Worm (Caenorhabditis elegans) whole organism, young adult: ENCODE measurements around the gene npa-1.
A peak's percentile ranks its signal among the peaks of the same experiment; 100 is the strongest.

Experiments used
- B0035.1 ChIP-seq: sonication (generic microtip); optimal IDR thresholded peaks from 2 replicates; lab custom pipeline; 2016; ENCODE audit warnings: missing genetic modification characterization, mild to moderate bottlenecking, missing compliant biosample characterization, missing genotype, missing genetic modification reagents
- D2030.7 ChIP-seq: fragments of 200-800 bp; sonication (Bioruptor generic); IDR thresholded peaks from 2 replicates; pipeline ENCODE4 v1.3.6; 2022; ENCODE audit warnings: missing genetic modification reagents, missing genetic modification characterization, missing compliant biosample characterization
- F22D6.2 ChIP-seq: sonication (generic microtip); optimal IDR thresholded peaks from 2 replicates; lab custom pipeline; 2016; ENCODE audit warnings: mild to moderate bottlenecking, missing genetic modification characterization, missing compliant biosample characterization
- F23B12.7 ChIP-seq: sonication (generic microtip); optimal IDR thresholded peaks from 2 replicates; lab custom pipeline; 2017; ENCODE audit warnings: missing genetic modification characterization, mild to moderate bottlenecking, missing compliant biosample characterization, antibody characterized with exemption, moderate library complexity; ENCODE audit not compliant: insufficient read depth
- F49E8.2 ChIP-seq: sonication (generic microtip); optimal IDR thresholded peaks from 3 replicates; lab custom pipeline; 2017; ENCODE audit warnings: missing genetic modification characterization, mild to moderate bottlenecking, missing compliant biosample characterization, antibody characterized with exemption, moderate library complexity; ENCODE audit not compliant: insufficient read depth
- F52B5.7 ChIP-seq: sonication (generic microtip); optimal IDR thresholded peaks from 2 replicates; lab custom pipeline; 2016; ENCODE audit warnings: mild to moderate bottlenecking, missing genetic modification characterization, missing compliant biosample characterization
- F57A8.1 ChIP-seq: fragments of 200-800 bp; sonication (Bioruptor generic); optimal IDR thresholded peaks from 2 replicates; lab custom pipeline; 2018; ENCODE audit warnings: mild to moderate bottlenecking, missing genetic modification characterization, moderate library complexity, missing compliant biosample characterization
- K12H6.12 ChIP-seq: fragments of 200-800 bp; sonication (Bioruptor generic); optimal IDR thresholded peaks from 2 replicates; lab custom pipeline; 2018; ENCODE audit warnings: mild to moderate bottlenecking, missing genetic modification characterization, missing compliant biosample characterization
- T26A5.8 ChIP-seq: sonication (generic microtip); optimal IDR thresholded peaks from 2 replicates; lab custom pipeline; 2016; ENCODE audit warnings: missing genetic modification characterization, missing compliant biosample characterization
- Y53G8AR.9 ChIP-seq: fragments of 200-800 bp; sonication (Bioruptor generic); conservative IDR thresholded peaks from 2 replicates; pipeline ENCODE4 v1.3.6; 2022; ENCODE audit warnings: missing genetic modification reagents, missing genetic modification characterization, missing compliant biosample characterization
- Y79H2A.3 ChIP-seq: fragments of 200-800 bp; sonication (Bioruptor generic); conservative IDR thresholded peaks from 2 replicates; pipeline ENCODE4 v1.3.6; 2022; ENCODE audit warnings: missing genetic modification reagents, missing genetic modification characterization, missing compliant biosample characterization
- ZK185.1 ChIP-seq: sonication (generic microtip); optimal IDR thresholded peaks from 2 replicates; lab custom pipeline; 2016; ENCODE audit warnings: mild to moderate bottlenecking, missing genetic modification characterization, missing compliant biosample characterization; ENCODE audit not compliant: poor library complexity, severe bottlenecking
- ama-1 ChIP-seq, 3 experiments: fragments of 150-350 bp in 1 of 3; sonication (generic microtip) in 2 of 3; optimal IDR thresholded peaks; 2 replicates each; lab custom pipeline; 2014 to 2018; ENCODE audit warnings: missing biosample characterization in 2 of 3, missing genetic modification characterization in 2 of 3, missing genetic modification reagents in 2 of 3
- atf-7 ChIP-seq: sonication (generic microtip); optimal IDR thresholded peaks from 2 replicates; lab custom pipeline; 2017; ENCODE audit warnings: mild to moderate bottlenecking, missing genetic modification characterization, missing compliant biosample characterization
- athp-1 ChIP-seq: sonication (generic microtip); optimal IDR thresholded peaks from 2 replicates; lab custom pipeline; 2017; ENCODE audit warnings: mild to moderate bottlenecking, missing genetic modification characterization, missing compliant biosample characterization
- bed-1 ChIP-seq: fragments of 200-800 bp; sonication (Bioruptor generic); IDR thresholded peaks from 2 replicates; pipeline ENCODE4 v1.3.6; 2022; ENCODE audit warnings: missing genetic modification reagents, missing genetic modification characterization, missing compliant biosample characterization
- ccch-3 ChIP-seq: fragments of 200-800 bp; sonication (Bioruptor generic); optimal IDR thresholded peaks from 2 replicates; lab custom pipeline; 2018; ENCODE audit warnings: mild to moderate bottlenecking, missing genetic modification characterization, missing compliant biosample characterization
- cebp-1 ChIP-seq, 2 experiments: fragments of 200-800 bp in 1 of 2; sonication (Bioruptor generic) in 1 of 2; sonication (generic microtip) in 1 of 2; IDR thresholded peaks in 1 of 2; optimal IDR thresholded peaks in 1 of 2; 2 replicates each; pipeline versions ENCODE4 v1.3.6 to Lab custom; 2017 to 2022; ENCODE audit warnings: missing compliant biosample characterization in 2 of 2, missing genetic modification characterization in 2 of 2, mild to moderate bottlenecking in 1 of 2, missing genetic modification reagents in 1 of 2, moderate library complexity in 1 of 2
- ceh-100 ChIP-seq: fragments of 200-800 bp; sonication (Bioruptor generic); IDR thresholded peaks from 2 replicates; pipeline ENCODE4 v1.3.6; 2022; ENCODE audit warnings: missing genetic modification reagents, missing genetic modification characterization, missing compliant biosample characterization
- chd-7 ChIP-seq: sonication (generic microtip); optimal IDR thresholded peaks from 2 replicates; lab custom pipeline; 2016; ENCODE audit warnings: mild to moderate bottlenecking, missing genetic modification characterization, moderate library complexity, missing compliant biosample characterization
- egl-18 ChIP-seq: fragments of 200-800 bp; sonication (Bioruptor generic); IDR thresholded peaks from 2 replicates; pipeline ENCODE4 v1.3.6; 2022; ENCODE audit warnings: missing genetic modification reagents, missing genetic modification characterization, missing compliant biosample characterization
- egl-44 ChIP-seq: fragments of 200-800 bp; sonication (Bioruptor generic); IDR thresholded peaks from 2 replicates; pipeline ENCODE4 v1.3.6; 2022; ENCODE audit warnings: missing genetic modification reagents, missing genetic modification characterization, missing compliant biosample characterization
- hmg-20 ChIP-seq: fragments of 200-800 bp; sonication (Bioruptor generic); IDR thresholded peaks from 2 replicates; pipeline ENCODE4 v1.3.6; 2022; ENCODE audit warnings: missing genetic modification reagents, missing genetic modification characterization, missing compliant biosample characterization
- let-526 ChIP-seq: fragments of 200-800 bp; sonication (Bioruptor generic); IDR thresholded peaks from 2 replicates; pipeline ENCODE4 v1.3.6; 2022; ENCODE audit warnings: missing genetic modification reagents, missing genetic modification characterization, missing compliant biosample characterization
- lin-40 ChIP-seq: sonication (generic microtip); optimal IDR thresholded peaks from 2 replicates; lab custom pipeline; 2016; ENCODE audit warnings: missing genetic modification characterization, mild to moderate bottlenecking, missing compliant biosample characterization, missing genotype, missing genetic modification reagents
- lsy-27 ChIP-seq: sonication (generic microtip); optimal IDR thresholded peaks from 2 replicates; lab custom pipeline; 2017; ENCODE audit warnings: missing genetic modification characterization, mild to moderate bottlenecking, missing compliant biosample characterization, antibody characterized with exemption, missing genotype, borderline replicate concordance; ENCODE audit not compliant: insufficient read depth
- madf-3 ChIP-seq: fragments of 200-800 bp; sonication (Bioruptor generic); IDR thresholded peaks from 2 replicates; pipeline ENCODE4 v1.3.6; 2022; ENCODE audit warnings: missing genetic modification reagents, missing genetic modification characterization, missing compliant biosample characterization
- mes-4 ChIP-seq: sonication (generic microtip); optimal IDR thresholded peaks from 2 replicates; lab custom pipeline; 2016; ENCODE audit warnings: missing genotype, missing genetic modification characterization, missing compliant biosample characterization
- mxl-1 ChIP-seq: sonication (generic microtip); optimal IDR thresholded peaks from 2 replicates; lab custom pipeline; 2016; ENCODE audit warnings: missing genetic modification characterization, missing compliant biosample characterization
- nfyb-1 ChIP-seq: fragments of 200-800 bp; sonication (Bioruptor generic); IDR thresholded peaks from 2 replicates; pipeline ENCODE4 v1.3.6; 2022; ENCODE audit warnings: missing genetic modification reagents, missing genetic modification characterization, missing compliant biosample characterization
- nhr-90 ChIP-seq: sonication (generic microtip); optimal IDR thresholded peaks from 2 replicates; lab custom pipeline; 2016; ENCODE audit warnings: missing genotype, mild to moderate bottlenecking, missing genetic modification characterization, missing compliant biosample characterization
- sea-2 ChIP-seq: fragments of 200-800 bp; sonication (Bioruptor generic); IDR thresholded peaks from 2 replicates; pipeline ENCODE4 v1.3.6; 2022; ENCODE audit warnings: missing genetic modification characterization, missing compliant biosample characterization
- snpc-4 ChIP-seq, 5 experiments: fragments of 150-350 bp in 1 of 5; sonication (generic microtip) in 4 of 5; optimal IDR thresholded peaks; 2 replicates each; lab custom pipeline; 2014 to 2018; ENCODE audit warnings: missing genetic modification characterization in 5 of 5, missing biosample characterization in 3 of 5, antibody characterized with exemption in 2 of 5, mild to moderate bottlenecking in 2 of 5, missing compliant biosample characterization in 2 of 5, missing genotype in 2 of 5, moderate library complexity in 2 of 5, missing genetic modification reagents in 1 of 5
- somi-1 ChIP-seq: fragments of 200-800 bp; sonication (Bioruptor generic); optimal IDR thresholded peaks from 2 replicates; lab custom pipeline; 2018; ENCODE audit warnings: mild to moderate bottlenecking, missing genetic modification characterization, missing compliant biosample characterization
- tbp1 ChIP-seq: fragments of 200-800 bp; sonication (Bioruptor generic); optimal IDR thresholded peaks from 2 replicates; lab custom pipeline; 2018; ENCODE audit warnings: mild to moderate bottlenecking, missing genetic modification characterization, missing compliant biosample characterization
- tbx-9 ChIP-seq: sonication (generic microtip); optimal IDR thresholded peaks from 2 replicates; lab custom pipeline; 2016; ENCODE audit warnings: borderline replicate concordance, missing genetic modification characterization, inconsistent platforms, missing compliant biosample characterization
- tlf-1 ChIP-seq: fragments of 200-800 bp; sonication (Bioruptor generic); optimal IDR thresholded peaks from 2 replicates; lab custom pipeline; 2018; ENCODE audit warnings: mild to moderate bottlenecking, missing genetic modification characterization, missing compliant biosample characterization
- zfh-2 ChIP-seq: fragments of 200-800 bp; sonication (Bioruptor generic); conservative IDR thresholded peaks from 2 replicates; pipeline ENCODE4 v1.3.6; 2022; ENCODE audit warnings: missing genetic modification reagents, missing genetic modification characterization, missing compliant biosample characterization
- zim-3 ChIP-seq: sonication (generic microtip); optimal IDR thresholded peaks from 2 replicates; lab custom pipeline; 2017; ENCODE audit warnings: mild to moderate bottlenecking, missing genetic modification characterization, moderate library complexity, missing compliant biosample characterization
- ztf-26 ChIP-seq: sonication (generic microtip); optimal IDR thresholded peaks from 2 replicates; lab custom pipeline; 2017; ENCODE audit warnings: missing genetic modification characterization, missing compliant biosample characterization

Gene npa-1

DNA sequence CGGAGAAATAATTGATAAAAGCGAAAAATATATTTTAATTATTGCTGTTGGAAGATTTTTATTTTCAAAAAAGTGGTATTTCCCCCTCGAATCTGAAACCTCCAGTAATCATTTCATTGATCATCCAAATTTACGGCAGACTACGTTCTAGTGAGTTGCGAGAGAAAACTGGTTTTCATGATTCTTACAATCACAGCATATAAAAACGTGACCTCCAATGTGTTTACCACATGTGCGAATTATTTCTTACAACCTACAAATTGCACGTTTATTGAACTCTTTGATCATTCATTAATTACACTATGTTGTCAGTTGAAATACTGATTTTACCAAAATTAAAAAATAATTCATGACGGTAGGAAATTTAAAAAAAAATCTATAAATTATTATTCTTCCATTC is 13.6 kb downstream of the npa-1 start:
- no peak for TF ChIP-seq chd-7 (tag; lab: Kevin White, UChicago)
- TF ChIP-seq madf-3 (GFP tag; lab: Robert Waterston, UW) = no peak
- TF ChIP-seq mes-4 = no peak
- TF ChIP-seq ccch-3 = no peak
- no peak for TF ChIP-seq athp-1 (tag; lab: Kevin White, UChicago)
- TF ChIP-seq T26A5.8 (tag; lab: Kevin White, UChicago) = no peak
- no peak for TF ChIP-seq D2030.7 (GFP tag; lab: Robert Waterston, UW)
- no peak for TF ChIP-seq cebp-1 (GFP tag; IDR thresholded peaks at IDR 0.05; lab: Robert Waterston, UW)
- peak; percentile 16 for TF ChIP-seq cebp-1 (tag; optimal IDR thresholded peaks at IDR 0.05; lab: Kevin White, UChicago)
- no peak for TF ChIP-seq zim-3 (tag; lab: Kevin White, UChicago)
- TF ChIP-seq somi-1 (GFP tag; lab: Kevin White, UChicago) = peak; percentile 70
- no peak for TF ChIP-seq lsy-27 (tag; lab: Kevin White, UChicago)
- peak; percentile 28 for TF ChIP-seq lin-40
- TF ChIP-seq ceh-100 (GFP tag; lab: Robert Waterston, UW) = no peak
- TF ChIP-seq B0035.1 (tag; lab: Kevin White, UChicago) = no peak
- TF ChIP-seq Y79H2A.3 (GFP tag; lab: Robert Waterston, UW) = no peak
- no peak for TF ChIP-seq let-526 (GFP tag; lab: Robert Waterston, UW)
- no peak for TF ChIP-seq egl-44 (GFP tag; lab: Robert Waterston, UW)
- no peak for TF ChIP-seq F49E8.2 (tag; lab: Kevin White, UChicago)
- TF ChIP-seq tlf-1 (GFP tag; lab: Kevin White, UChicago) = no peak
- TF ChIP-seq, all 124 proteins: peak for 3

DNA sequence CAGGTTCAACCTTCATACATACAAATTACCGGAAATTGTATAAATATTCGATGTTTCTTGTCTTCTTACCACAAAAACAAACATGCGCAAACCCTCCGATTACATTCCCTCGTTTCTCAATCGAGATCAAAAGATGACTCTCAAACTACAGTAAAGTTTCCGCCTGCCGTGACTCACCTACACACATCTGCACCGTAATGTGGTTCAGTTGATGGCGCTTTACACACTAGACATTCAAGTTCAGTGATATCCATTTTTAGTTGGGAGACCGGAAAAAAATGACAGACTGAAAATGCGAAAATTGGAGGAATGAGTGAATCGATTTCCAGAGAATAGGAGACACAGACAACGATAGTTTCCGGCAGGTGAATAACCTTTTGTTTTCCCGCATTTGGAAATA is 15.7 kb downstream of the npa-1 start, which contains the start of gene nhr-286:
nhr-286 (minus strand) TSS at position 324 of the 400 bp plus-strand sequence.
- TF ChIP-seq zfh-2 (GFP tag; lab: Robert Waterston, UW) = no peak
- no peak for TF ChIP-seq mxl-1 (tag; lab: Kevin White, UChicago)
- TF ChIP-seq egl-18 (GFP tag; lab: Robert Waterston, UW) = 0 out of 2 replicates have a peak, but pooled peaks have one; percentile 30
- no peak for TF ChIP-seq nfyb-1 (GFP tag; lab: Robert Waterston, UW)
- 0 out of 2 replicates have a peak, but pooled peaks have one; percentile 31 for TF ChIP-seq Y53G8AR.9 (GFP tag; lab: Robert Waterston, UW)
- peak; percentile 43 for TF ChIP-seq ama-1 (optimal IDR thresholded peaks at IDR 0.05; lab: Kevin White, UChicago)
- no peak for TF ChIP-seq ama-1 (GFP tag; optimal IDR thresholded peaks at IDR 0.05; lab: Kevin White, UChicago)
- TF ChIP-seq zim-3 (tag; lab: Kevin White, UChicago) = no peak
- TF ChIP-seq tbx-9 (tag; lab: Kevin White, UChicago) = no peak
- TF ChIP-seq madf-3 (GFP tag; lab: Robert Waterston, UW) = no peak
- TF ChIP-seq F52B5.7 = no peak
- no peak for TF ChIP-seq ztf-26 (tag; lab: Kevin White, UChicago)
- TF ChIP-seq B0035.1 (tag; lab: Kevin White, UChicago) = no peak
- TF ChIP-seq sea-2 (GFP tag; lab: Robert Waterston, UW) = no peak
- no peak for TF ChIP-seq K12H6.12 (tag; lab: Kevin White, UChicago)

ce11 chrV:7093720-7094401 is 18.3 kb downstream of the npa-1 start, which contains the start of gene nhr-135:
Gene nhr-135 (minus strand): TSS chrV:7093770.
- TF ChIP-seq tbp1 (GFP tag; lab: Kevin White, UChicago) = peak; percentile 39
- no peak for TF ChIP-seq F57A8.1 (GFP tag; lab: Kevin White, UChicago)
- TF ChIP-seq F22D6.2 = peak; percentile 48
- TF ChIP-seq F23B12.7 (tag; lab: Kevin White, UChicago) = no peak
- TF ChIP-seq Y53G8AR.9 (GFP tag; lab: Robert Waterston, UW) = peak; percentile 34; the same call in 1 of the 2 replicates
- TF ChIP-seq nhr-90 (tag; lab: Kevin White, UChicago) = peak; percentile 17
- no peak for TF ChIP-seq snpc-4 (GFP tag; optimal IDR thresholded peaks at IDR 0.05; lab: Kevin White, UChicago)
- TF ChIP-seq snpc-4 (tag; optimal IDR thresholded peaks at IDR 0.05; lab: Kevin White, UChicago) = peak in 1 of 4 experiments; percentile 35
- TF ChIP-seq somi-1 (GFP tag; lab: Kevin White, UChicago) = peak; percentile 37
- peak; percentile 45 for TF ChIP-seq atf-7
- TF ChIP-seq athp-1 (tag; lab: Kevin White, UChicago) = no peak
- TF ChIP-seq hmg-20 (GFP tag; lab: Robert Waterston, UW) = no peak
- TF ChIP-seq egl-44 (GFP tag; lab: Robert Waterston, UW) = peak; percentile 67; the same call in 1 of the 2 replicates
- TF ChIP-seq cebp-1 (GFP tag; IDR thresholded peaks at IDR 0.05; lab: Robert Waterston, UW) = 0 out of 2 replicates have a peak, but pooled peaks have one; percentile 26
- peak; percentile 71 for TF ChIP-seq cebp-1 (tag; optimal IDR thresholded peaks at IDR 0.05; lab: Kevin White, UChicago)
- TF ChIP-seq ama-1 (optimal IDR thresholded peaks at IDR 0.05; lab: Kevin White, UChicago) = peak; percentile 16
- TF ChIP-seq ama-1 (GFP tag; optimal IDR thresholded peaks at IDR 0.05; lab: Kevin White, UChicago) = no peak
- peak; percentile 73 for TF ChIP-seq lin-40
- TF ChIP-seq bed-1 (GFP tag; lab: Robert Waterston, UW) = no peak
- peak; percentile 38 for TF ChIP-seq ZK185.1 (tag; lab: Kevin White, UChicago)
